4 worm cellular contexts compared by ENCODE assay signal in the genomic region with DNA sequence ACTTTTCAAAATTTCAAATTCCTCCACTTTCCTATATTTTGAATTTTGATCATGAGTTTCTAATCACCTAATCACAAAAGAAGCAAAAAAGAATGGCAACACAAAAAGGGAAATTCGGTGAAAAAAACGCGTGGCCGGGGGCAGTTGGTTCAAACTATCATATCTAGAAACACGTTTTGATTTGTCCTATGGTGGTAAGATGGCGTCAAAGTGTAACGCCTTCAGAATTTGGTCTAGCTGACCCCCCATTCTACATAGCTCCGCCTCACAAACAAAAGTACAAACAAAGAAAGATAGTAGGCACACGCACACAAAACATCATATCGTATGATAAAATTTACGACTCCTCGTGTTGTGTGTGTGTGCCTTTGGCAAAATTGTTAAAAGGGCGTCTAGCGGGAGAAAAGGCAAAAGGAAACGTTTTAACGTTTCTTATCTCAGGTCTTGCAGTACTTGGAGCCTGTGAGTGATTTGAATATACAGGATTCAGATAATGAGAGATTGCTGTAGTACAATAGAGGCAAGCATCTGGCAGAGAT.
TF ChIP-seq lines count a peak whose summit lies in the region.

No protein-coding gene starts in this region.

TF ChIP-seq in whole organism, L1 larva, 84 proteins besides CTCF, POLR2A, EP300 and RAD21 (continued from another document and continues in another):
- TF ChIP-seq ces-1 (GFP tag; optimal IDR thresholded peaks at IDR 0.05; lab: Kevin White, UChicago) = no peak
- no peak for TF ChIP-seq sup-37 (GFP tag; optimal IDR thresholded peaks at IDR 0.05; lab: Kevin White, UChicago)
- peak; percentile 14 for TF ChIP-seq jun-1 (tag; optimal IDR thresholded peaks at IDR 0.05; lab: Kevin White, UChicago)
- no peak for TF ChIP-seq lsy-2 (tag; optimal IDR thresholded peaks at IDR 0.05; lab: Kevin White, UChicago)
- no peak for TF ChIP-seq zip-4 (GFP tag; optimal IDR thresholded peaks at IDR 0.05; lab: Kevin White, UChicago)
- TF ChIP-seq unc-62 (GFP tag; optimal IDR thresholded peaks at IDR 0.05; lab: Kevin White, UChicago) = no peak
- TF ChIP-seq pqm-1 (tag; optimal IDR thresholded peaks at IDR 0.05; lab: Kevin White, UChicago) = no peak
- TF ChIP-seq ceh-8 (GFP tag; optimal IDR thresholded peaks at IDR 0.05; lab: Kevin White, UChicago) = no peak
- no peak for TF ChIP-seq unc-98 (GFP tag; IDR thresholded peaks at IDR 0.05; lab: Robert Waterston, UW)
- TF ChIP-seq pax-3 (tag; optimal IDR thresholded peaks at IDR 0.05; lab: Kevin White, UChicago) = no peak
- TF ChIP-seq nhr-85 (tag; lab: Kevin White, UChicago) = peak; percentile 45
- no peak for TF ChIP-seq hpl-2 (GFP tag; optimal IDR thresholded peaks at IDR 0.05; lab: Kevin White, UChicago)
- no peak for TF ChIP-seq grh-1 (GFP tag; IDR thresholded peaks at IDR 0.05; lab: Robert Waterston, UW)
- peak; percentile 36 for TF ChIP-seq blmp-1 (tag; optimal IDR thresholded peaks at IDR 0.05; lab: Kevin White, UChicago)
- no peak for TF ChIP-seq egl-13 (tag; optimal IDR thresholded peaks at IDR 0.05; lab: Kevin White, UChicago)
- TF ChIP-seq nhr-20 (tag; optimal IDR thresholded peaks at IDR 0.05; lab: Kevin White, UChicago) = peak; percentile 16
- TF ChIP-seq aha-1 (tag; optimal IDR thresholded peaks at IDR 0.05; lab: Kevin White, UChicago) = no peak
- TF ChIP-seq ama-1 (optimal IDR thresholded peaks at IDR 0.05; lab: Kevin White, UChicago) = no peak
- no peak for TF ChIP-seq C04F5.9 (tag; optimal IDR thresholded peaks at IDR 0.05; lab: Kevin White, UChicago)
- TF ChIP-seq alr-1 (tag; optimal IDR thresholded peaks at IDR 0.05; lab: Kevin White, UChicago; ENCODE audit: borderline replicate concordance) = no peak
- TF ChIP-seq nhr-11 (tag; optimal IDR thresholded peaks at IDR 0.05; lab: Kevin White, UChicago) = no peak
- no peak for TF ChIP-seq ztf-11 (tag; optimal IDR thresholded peaks at IDR 0.05; lab: Kevin White, UChicago)
- TF ChIP-seq efl-1 (optimal IDR thresholded peaks at IDR 0.05; lab: Kevin White, UChicago) = no peak
- no peak for TF ChIP-seq efl-1 (GFP tag; optimal IDR thresholded peaks at IDR 0.05 in 1 of 2; lab: Kevin White, UChicago)
- TF ChIP-seq mep-1 (tag; optimal IDR thresholded peaks at IDR 0.05; lab: Kevin White, UChicago) = no peak
- TF ChIP-seq unc-86 (tag; optimal IDR thresholded peaks at IDR 0.05; lab: Kevin White, UChicago) = no peak
- TF ChIP-seq nhr-90 (tag; optimal IDR thresholded peaks at IDR 0.05; lab: Kevin White, UChicago; ENCODE audit: poor library complexity) = peak; percentile 35
- TF ChIP-seq lin-15B (tag; optimal IDR thresholded peaks at IDR 0.05; lab: Kevin White, UChicago) = no peak
- TF ChIP-seq egl-27 (tag; optimal IDR thresholded peaks at IDR 0.05; lab: Kevin White, UChicago) = no peak
- no peak for TF ChIP-seq nhr-12 (tag; optimal IDR thresholded peaks at IDR 0.05; lab: Kevin White, UChicago)
- no peak for TF ChIP-seq dsc-1 (tag; optimal IDR thresholded peaks at IDR 0.05; lab: Kevin White, UChicago)
- no peak for TF ChIP-seq xbp-1 (tag; optimal IDR thresholded peaks at IDR 0.05; lab: Kevin White, UChicago)
- no peak for TF ChIP-seq hlh-4 (tag; optimal IDR thresholded peaks at IDR 0.05; lab: Kevin White, UChicago)

TF ChIP-seq in whole organism, L2 larva, 48 proteins besides CTCF, POLR2A, EP300 and RAD21 (continued from another document):
- no peak for TF ChIP-seq ama-1 (optimal IDR thresholded peaks at IDR 0.05; lab: Kevin White, UChicago)
- no peak for TF ChIP-seq lin-39 (tag; optimal IDR thresholded peaks at IDR 0.05; lab: Kevin White, UChicago)
- no peak for TF ChIP-seq egl-27 (tag; optimal IDR thresholded peaks at IDR 0.05; lab: Kevin White, UChicago)
TF ChIP-seq in whole organism, L2 larva: peak in this region for 10.

TF ChIP-seq in whole organism, L3 larva, 47 proteins besides CTCF, POLR2A, EP300 and RAD21 (continued from another document):
- TF ChIP-seq hmg-11 (tag; optimal IDR thresholded peaks at IDR 0.05; lab: Kevin White, UChicago) (no peak), sea-2 (GFP tag; optimal IDR thresholded peaks at IDR 0.05; lab: Kevin White, UChicago) (no peak), egl-5 (tag; optimal IDR thresholded peaks at IDR 0.05; lab: Kevin White, UChicago) (no peak), nfya-1 (tag; optimal IDR thresholded peaks at IDR 0.05; lab: Kevin White, UChicago; ENCODE audit: insufficient read depth) (no peak), egl-27 (tag; optimal IDR thresholded peaks at IDR 0.05; lab: Kevin White, UChicago) (no peak), nhr-43 (tag; optimal IDR thresholded peaks at IDR 0.05; lab: Kevin White, UChicago; ENCODE audit: poor library complexity, severe bottlenecking) (peak; percentile 72), eor-1 (tag; optimal IDR thresholded peaks at IDR 0.05; lab: Kevin White, UChicago) (no peak), lsy-12 (tag; optimal IDR thresholded peaks at IDR 0.05; lab: Kevin White, UChicago) (no peak), pqm-1 (tag; optimal IDR thresholded peaks at IDR 0.05; lab: Kevin White, UChicago) (peak; percentile 89), aly-2 (tag; optimal IDR thresholded peaks at IDR 0.05; lab: Kevin White, UChicago) (no peak), ceh-16 (tag; optimal IDR thresholded peaks at IDR 0.05; lab: Kevin White, UChicago) (no peak), nhr-77 (tag; optimal IDR thresholded peaks at IDR 0.05; lab: Kevin White, UChicago) (no peak), nhr-76 (tag; optimal IDR thresholded peaks at IDR 0.05; lab: Kevin White, UChicago) (no peak), fkh-10 (GFP tag; optimal IDR thresholded peaks at IDR 0.05; lab: Kevin White, UChicago) (no peak), nhr-67 (tag; optimal IDR thresholded peaks at IDR 0.05; lab: Kevin White, UChicago) (no peak), fkh-2 (tag; optimal IDR thresholded peaks at IDR 0.05; lab: Kevin White, UChicago) (no peak), skn-1 (tag; optimal IDR thresholded peaks at IDR 0.05; lab: Kevin White, UChicago) (no peak), ceh-28 (tag; optimal IDR thresholded peaks at IDR 0.05; lab: Kevin White, UChicago) (no peak), ama-1 (optimal IDR thresholded peaks at IDR 0.05; lab: Kevin White, UChicago) (no peak)
TF ChIP-seq in whole organism, L3 larva: peak in this region for 6.

TF ChIP-seq in whole organism, L4 larva, 104 proteins besides CTCF, POLR2A, EP300 and RAD21 (continued from another document):
- TF ChIP-seq daf-16 (GFP tag; optimal IDR thresholded peaks at IDR 0.05; lab: Kevin White, UChicago) (no peak), daf-16 (tag; optimal IDR thresholded peaks at IDR 0.05; lab: Kevin White, UChicago) (peak; percentile 73), nhr-42 (GFP tag; IDR thresholded peaks at IDR 0.05; lab: Robert Waterston, UW) (no peak), saeg-2 (GFP tag; IDR thresholded peaks at IDR 0.05; lab: Robert Waterston, UW) (no peak), lin-29 (GFP tag; IDR thresholded peaks at IDR 0.05; lab: Robert Waterston, UW) (no peak), ama-1 (optimal IDR thresholded peaks at IDR 0.05; lab: Kevin White, UChicago) (no peak), mdt-29 (GFP tag; IDR thresholded peaks at IDR 0.05; lab: Robert Waterston, UW) (no peak), R02D3.7 (tag; optimal IDR thresholded peaks at IDR 0.05; lab: Kevin White, UChicago) (no peak), unc-130 (GFP tag; optimal IDR thresholded peaks at IDR 0.05; lab: Kevin White, UChicago) (no peak), nhr-25 (tag; optimal IDR thresholded peaks at IDR 0.05; lab: Kevin White, UChicago; ENCODE audit: borderline replicate concordance, insufficient read depth) (no peak), snpc-4 (tag; optimal IDR thresholded peaks at IDR 0.05; lab: Kevin White, UChicago) (no peak), tag-97 (GFP tag; IDR thresholded peaks at IDR 0.05; lab: Robert Waterston, UW) (no peak), nhr-28 (tag; optimal IDR thresholded peaks at IDR 0.05; lab: Kevin White, UChicago) (peak; percentile 95), T26A8.4 (GFP tag; IDR thresholded peaks at IDR 0.05; lab: Robert Waterston, UW) (peak; percentile 42), hmg-1.1 (GFP tag; IDR thresholded peaks at IDR 0.05; lab: Robert Waterston, UW) (peak; percentile 60; the same call in 1 of the 2 replicates), ctbp-1 (GFP tag; IDR thresholded peaks at IDR 0.05; lab: Robert Waterston, UW) (no peak), Y5F2A.4 (GFP tag; optimal IDR thresholded peaks at IDR 0.05; lab: Kevin White, UChicago) (no peak), php-3 (GFP tag; IDR thresholded peaks at IDR 0.05; lab: Robert Waterston, UW) (peak; percentile 86; the same call in 1 of the 2 replicates), lin-15B (tag; optimal IDR thresholded peaks at IDR 0.05; lab: Kevin White, UChicago) (no peak), ztf-7 (tag; optimal IDR thresholded peaks at IDR 0.05; lab: Kevin White, UChicago) (no peak), lim-7 (GFP tag; IDR thresholded peaks at IDR 0.05; lab: Robert Waterston, UW) (no peak), ztf-11 (tag; optimal IDR thresholded peaks at IDR 0.05; lab: Kevin White, UChicago) (no peak), vab-7 (GFP tag; IDR thresholded peaks at IDR 0.05; lab: Robert Waterston, UW) (no peak), Y75B8A.6 (GFP tag; IDR thresholded peaks at IDR 0.05; lab: Robert Waterston, UW) (peak; percentile 32; the same call in 1 of the 2 replicates), T20F7.1 (GFP tag; optimal IDR thresholded peaks at IDR 0.05; lab: Kevin White, UChicago) (no peak), nhr-41 (GFP tag; IDR thresholded peaks at IDR 0.05; lab: Robert Waterston, UW) (no peak), mxl-3 (GFP tag; optimal IDR thresholded peaks at IDR 0.05; lab: Kevin White, UChicago) (peak; percentile 86), nhr-76 (tag; optimal IDR thresholded peaks at IDR 0.05; lab: Kevin White, UChicago) (no peak), nhr-237 (tag; optimal IDR thresholded peaks at IDR 0.05; lab: Kevin White, UChicago) (no peak), cey-2 (tag; optimal IDR thresholded peaks at IDR 0.05; lab: Kevin White, UChicago; ENCODE audit: borderline replicate concordance, insufficient read depth) (peak; percentile 60), F49E8.2 (tag; optimal IDR thresholded peaks at IDR 0.05; lab: Kevin White, UChicago; ENCODE audit: borderline replicate concordance) (no peak), skn-1 (tag; optimal IDR thresholded peaks at IDR 0.05; lab: Kevin White, UChicago) (no peak), rbr-2 (tag; optimal IDR thresholded peaks at IDR 0.05; lab: Kevin White, UChicago) (no peak), pqm-1 (tag; optimal IDR thresholded peaks at IDR 0.05; lab: Kevin White, UChicago) (peak; percentile 98), ZK337.2 (GFP tag; IDR thresholded peaks at IDR 0.05; lab: Robert Waterston, UW) (no peak), lsy-2 (tag; optimal IDR thresholded peaks at IDR 0.05; lab: Kevin White, UChicago) (no peak), ces-1 (GFP tag; optimal IDR thresholded peaks at IDR 0.05; lab: Kevin White, UChicago) (no peak), egl-43 (GFP tag; IDR thresholded peaks at IDR 0.05; lab: Robert Waterston, UW) (no peak), dve-1 (tag; optimal IDR thresholded peaks at IDR 0.05; lab: Kevin White, UChicago; ENCODE audit: insufficient read depth) (peak; percentile 84), F37D6.2 (tag; optimal IDR thresholded peaks at IDR 0.05; lab: Kevin White, UChicago) (no peak), zip-2 (tag; optimal IDR thresholded peaks at IDR 0.05; lab: Kevin White, UChicago) (no peak), madf-5 (GFP tag; IDR thresholded peaks at IDR 0.05; lab: Robert Waterston, UW) (no peak), unc-39 (tag; optimal IDR thresholded peaks at IDR 0.05; lab: Kevin White, UChicago) (no peak), egl-27 (tag; optimal IDR thresholded peaks at IDR 0.05; lab: Kevin White, UChicago) (no peak), hlh-30 (tag; optimal IDR thresholded peaks at IDR 0.05; lab: Kevin White, UChicago; ENCODE audit: insufficient read depth) (peak; percentile 82), mxl-2 (GFP tag; conservative IDR thresholded peaks at IDR 0.05; lab: Robert Waterston, UW) (no peak), pha-4 (GFP tag; IDR thresholded peaks at IDR 0.05; lab: Robert Waterston, UW) (no peak), pha-4 (tag; optimal IDR thresholded peaks at IDR 0.05; lab: Kevin White, UChicago) (no peak), set-16 (GFP tag; IDR thresholded peaks at IDR 0.05; lab: Robert Waterston, UW) (no peak), ceh-32 (tag; optimal IDR thresholded peaks at IDR 0.05; lab: Kevin White, UChicago; ENCODE audit: poor library complexity) (no peak), mep-1 (tag; optimal IDR thresholded peaks at IDR 0.05; lab: Kevin White, UChicago) (peak; percentile 37), ceh-20 (GFP tag; IDR thresholded peaks at IDR 0.05; lab: Robert Waterston, UW) (peak; percentile 31; the same call in 1 of the 2 replicates), nhr-102 (tag; optimal IDR thresholded peaks at IDR 0.05; lab: Kevin White, UChicago) (peak; percentile 18), arid-1 (GFP tag; conservative IDR thresholded peaks at IDR 0.05; lab: Robert Waterston, UW) (no peak), spr-3 (GFP tag; optimal IDR thresholded peaks at IDR 0.05; lab: Kevin White, UChicago) (no peak), ceh-28 (tag; optimal IDR thresholded peaks at IDR 0.05; lab: Kevin White, UChicago) (no peak), spr-1 (tag; optimal IDR thresholded peaks at IDR 0.05; lab: Kevin White, UChicago) (no peak), zfp-2 (tag; optimal IDR thresholded peaks at IDR 0.05; lab: Kevin White, UChicago) (no peak), duxl-1 (tag; optimal IDR thresholded peaks at IDR 0.05; lab: Kevin White, UChicago; ENCODE audit: poor library complexity) (no peak), nhr-111 (GFP tag; optimal IDR thresholded peaks at IDR 0.05; lab: Kevin White, UChicago) (no peak), nhr-48 (tag; optimal IDR thresholded peaks at IDR 0.05; lab: Kevin White, UChicago) (no peak), unc-62 (GFP tag; optimal IDR thresholded peaks at IDR 0.05 in 1 of 2; lab: Kevin White, UChicago) (peak in 1 of 2 experiments; percentile 83), unc-62 (tag; optimal IDR thresholded peaks at IDR 0.05; lab: Kevin White, UChicago) (no peak), hlh-11 (tag; optimal IDR thresholded peaks at IDR 0.05; lab: Kevin White, UChicago) (peak; percentile 82), lin-1 (GFP tag; IDR thresholded peaks at IDR 0.05; lab: Robert Waterston, UW) (0 out of 2 replicates have a peak, but pooled peaks have one; percentile 15), lir-3 (tag; optimal IDR thresholded peaks at IDR 0.05; lab: Kevin White, UChicago) (no peak), ceh-82 (tag; optimal IDR thresholded peaks at IDR 0.05; lab: Kevin White, UChicago) (no peak), mes-2 (tag; optimal IDR thresholded peaks at IDR 0.05; lab: Kevin White, UChicago; ENCODE audit: poor library complexity, severe bottlenecking) (peak; percentile 4), fkh-10 (GFP tag; optimal IDR thresholded peaks at IDR 0.05; lab: Kevin White, UChicago) (no peak), dpl-1 (GFP tag; optimal IDR thresholded peaks at IDR 0.05; lab: Kevin White, UChicago) (no peak), lin-38 (GFP tag; IDR thresholded peaks at IDR 0.05; lab: Robert Waterston, UW) (no peak), Y105C5A.15 (GFP tag; IDR thresholded peaks at IDR 0.05; lab: Robert Waterston, UW) (no peak), ZK546.5 (tag; optimal IDR thresholded peaks at IDR 0.05; lab: Kevin White, UChicago) (no peak), tra-1 (GFP tag; IDR thresholded peaks at IDR 0.05; lab: Robert Waterston, UW) (no peak), mdl-1 (tag; optimal IDR thresholded peaks at IDR 0.05; lab: Kevin White, UChicago) (peak; percentile 31 to 76), hif-1 (tag; optimal IDR thresholded peaks at IDR 0.05; lab: Kevin White, UChicago) (peak in 1 of 2 experiments; percentile 51), jun-1 (tag; optimal IDR thresholded peaks at IDR 0.05; lab: Kevin White, UChicago) (no peak)
